Worm (Caenorhabditis elegans) whole organism, mixed stage, embryonic: ENCODE measurements around the gene T26H5.8.

Source experiments
- bed-3 ChIP-seq: fragments of 200-800 bp; sonication (Bioruptor generic); optimal IDR thresholded peaks from 3 replicates; lab custom pipeline; 2018; ENCODE audit warnings: mild to moderate bottlenecking, missing genetic modification characterization, moderate library complexity, missing compliant biosample characterization
- blmp-1 ChIP-seq: fragments of 150-350 bp; optimal IDR thresholded peaks from 2 replicates; lab custom pipeline; 2014; ENCODE audit warnings: missing biosample characterization, missing genetic modification characterization
- lin-13 ChIP-seq: fragments of 150-350 bp; optimal IDR thresholded peaks from 2 replicates; lab custom pipeline; 2014; ENCODE audit warnings: missing biosample characterization, missing genetic modification characterization
- nhr-237 ChIP-seq: fragments of 150-350 bp; optimal IDR thresholded peaks from 2 replicates; lab custom pipeline; 2014; ENCODE audit warnings: missing biosample characterization, missing genetic modification characterization
- nhr-28 ChIP-seq: fragments of 150-350 bp; optimal IDR thresholded peaks from 2 replicates; lab custom pipeline; 2014; ENCODE audit warnings: missing biosample characterization, missing genetic modification characterization
- snpc-4 ChIP-seq: fragments of 150-350 bp; optimal IDR thresholded peaks from 2 replicates; lab custom pipeline; 2014; ENCODE audit warnings: missing biosample characterization, missing genetic modification characterization
- sptf-1 ChIP-seq: sonication (generic microtip); optimal IDR thresholded peaks from 2 replicates; lab custom pipeline; 2017; ENCODE audit warnings: mild to moderate bottlenecking, missing genetic modification characterization, moderate library complexity, missing compliant biosample characterization
- unc-62 ChIP-seq: fragments of 150-350 bp; optimal IDR thresholded peaks from 2 replicates; lab custom pipeline; 2014; ENCODE audit warnings: missing biosample characterization, missing genetic modification reagents, missing genetic modification characterization

DNA sequence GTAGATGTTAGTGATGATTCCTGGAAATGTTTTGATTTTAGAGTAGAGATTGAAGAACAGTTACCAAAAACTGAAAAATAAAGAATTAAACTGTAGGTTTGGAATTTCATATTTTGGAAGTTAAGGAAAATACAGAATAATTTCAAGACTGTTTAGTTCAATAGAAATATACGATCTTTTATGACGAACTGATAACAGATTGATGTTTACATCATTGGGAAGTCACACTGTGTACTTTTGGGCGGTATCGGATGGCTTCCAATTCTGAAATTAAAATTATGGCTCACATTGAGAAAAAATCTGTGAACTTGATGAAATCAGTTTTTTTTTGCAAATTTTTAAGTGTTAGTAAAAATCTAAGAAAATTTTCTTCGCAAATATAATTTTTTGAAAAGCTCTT, at the start of gene T26H5.8:
- TF ChIP-seq blmp-1 (no peak), snpc-4 (tag; lab: Kevin White, UChicago) (no peak), bed-3 (GFP tag; lab: Kevin White, UChicago) (no peak), unc-62 (GFP tag; lab: Kevin White, UChicago) (no peak), nhr-237 (no peak), sptf-1 (tag; lab: Kevin White, UChicago) (no peak), nhr-28 (tag; lab: Kevin White, UChicago) (no peak), lin-13 (tag; lab: Kevin White, UChicago) (no peak)
